Worm (Caenorhabditis elegans): ENCODE results near the gene Y32H12A.7.

- TF ChIP-seq unc-62 (GFP tag; optimal IDR thresholded peaks at IDR 0.05) (no peak), unc-120 (tag; optimal IDR thresholded peaks at IDR 0.05; ENCODE audit: poor library complexity, severe bottlenecking) (no peak), pha-4 (tag; optimal IDR thresholded peaks at IDR 0.05) (no peak), ceh-83 (GFP tag; optimal IDR thresholded peaks at IDR 0.05) (no peak), elt-1 (tag; optimal IDR thresholded peaks at IDR 0.05; ENCODE audit: borderline replicate concordance, insufficient read depth) (no peak), elt-3 (tag; optimal IDR thresholded peaks at IDR 0.05) (no peak), ztf-11 (tag; optimal IDR thresholded peaks at IDR 0.05) (no peak), sem-2 (GFP tag; optimal IDR thresholded peaks at IDR 0.05) (no peak)
These were observed 2.9 kb upstream of the Y32H12A.7 start for ce11 chrIII:5388113-5388512.

Measured in whole organism, mixed stage, embryonic.